Worm (Caenorhabditis elegans) whole organism, midembryonic: Measurements from ENCODE around the gene sec-6.

Experiments
- T22C8.4 ChIP-seq: fragments of 200-800 bp; sonication (Bioruptor generic); IDR thresholded peaks from 2 replicates; pipeline ENCODE4 v1.3.6; 2022; ENCODE audit warnings: missing genetic modification characterization, missing compliant biosample characterization
- flt-1 ChIP-seq: fragments of 200-800 bp; sonication (Bioruptor generic); IDR thresholded peaks from 2 replicates; pipeline ENCODE4 v1.3.6; 2022; ENCODE audit warnings: missing genetic modification characterization, missing compliant biosample characterization
- klf-2 ChIP-seq: fragments of 200-800 bp; sonication (Bioruptor generic); conservative IDR thresholded peaks from 2 replicates; pipeline ENCODE4 v1.3.6; 2022; ENCODE audit warnings: missing genetic modification reagents, missing genetic modification characterization, missing compliant biosample characterization
- med-1 ChIP-seq: sonication (generic microtip); optimal IDR thresholded peaks from 2 replicates; lab custom pipeline; 2017; ENCODE audit warnings: missing genetic modification characterization, mild to moderate bottlenecking, missing compliant biosample characterization, antibody characterized with exemption, missing genetic modification reagents; ENCODE audit not compliant: insufficient read depth
- ref-1 ChIP-seq: fragments of 200-800 bp; sonication (Bioruptor generic); conservative IDR thresholded peaks from 2 replicates; pipeline ENCODE4 v1.3.6; 2022; ENCODE audit warnings: missing genetic modification reagents, missing genetic modification characterization, missing compliant biosample characterization
- tab-1 ChIP-seq: fragments of 200-800 bp; sonication (Bioruptor generic); IDR thresholded peaks from 2 replicates; pipeline ENCODE4 v1.3.6; 2022; ENCODE audit warnings: missing genetic modification characterization, missing compliant biosample characterization
- ztf-23 ChIP-seq: fragments of 200-800 bp; sonication (Bioruptor generic); IDR thresholded peaks from 2 replicates; pipeline ENCODE4 v1.3.6; 2022; ENCODE audit warnings: missing genetic modification reagents, missing genetic modification characterization, missing compliant biosample characterization
- ztf-29 ChIP-seq: fragments of 200-800 bp; sonication (Bioruptor generic); IDR thresholded peaks from 2 replicates; pipeline ENCODE4 v1.3.6; 2022; ENCODE audit warnings: missing genetic modification reagents, missing genetic modification characterization, missing compliant biosample characterization

- TF ChIP-seq ref-1 (GFP tag; lab: Robert Waterston, UW) (no peak), tab-1 (GFP tag; lab: Robert Waterston, UW) (no peak), klf-2 (GFP tag; lab: Robert Waterston, UW) (no peak), flt-1 (GFP tag; lab: Robert Waterston, UW) (no peak), ztf-23 (GFP tag; lab: Robert Waterston, UW) (no peak), T22C8.4 (GFP tag; lab: Robert Waterston, UW) (no peak), ztf-29 (GFP tag; lab: Robert Waterston, UW) (no peak), med-1 (GFP tag; lab: Kevin White, UChicago) (no peak)
Measured at ce11 chrII:5384282-5384681, 24.9 kb downstream of the sec-6 start.
